Fruit fly (Drosophila melanogaster) whole organism, embryonic: ENCODE measurements around the gene crm.
A peak's percentile ranks its signal among the peaks of the same experiment; 100 is the strongest.

ENCODE experiments used
- Aef1 ChIP-seq: fragments of 200-800 bp; sonication (Bioruptor generic); IDR thresholded peaks from 3 replicates; pipeline ENCODE4 v1.3.6; 2022; ENCODE audit warnings: missing biosample characterization, missing genetic modification characterization
- Antp ChIP-seq: fragments of 200-800 bp; sonication (Bioruptor generic); optimal IDR thresholded peaks from 3 replicates; lab custom pipeline; 2016; ENCODE audit warnings: missing biosample characterization, missing genetic modification characterization
- B-H2 ChIP-seq: fragments of 200-800 bp; sonication (Bioruptor generic); optimal IDR thresholded peaks from 2 replicates; lab custom pipeline; 2018; ENCODE audit warnings: missing biosample characterization, mild to moderate bottlenecking, missing genetic modification characterization
- CG10366 ChIP-seq: fragments of 200-800 bp; sonication (Bioruptor generic); IDR thresholded peaks from 2 replicates; pipeline ENCODE4 v1.3.6; 2022; ENCODE audit warnings: missing biosample characterization, missing genetic modification characterization
- CG10565 ChIP-seq: fragments of 200-800 bp; sonication (Bioruptor generic); optimal IDR thresholded peaks from 3 replicates; lab custom pipeline; 2016; ENCODE audit warnings: missing biosample characterization, mild to moderate bottlenecking, missing genetic modification characterization
- CG11247 ChIP-seq: fragments of 200-800 bp; sonication (Bioruptor generic); IDR thresholded peaks from 2 replicates; pipeline ENCODE4 v1.3.6; 2022; ENCODE audit warnings: missing biosample characterization, missing genetic modification characterization
- CG12299 ChIP-seq: fragments of 200-800 bp; sonication (Bioruptor generic); optimal IDR thresholded peaks from 2 replicates; lab custom pipeline; 2018; ENCODE audit warnings: missing biosample characterization, mild to moderate bottlenecking, missing genetic modification characterization
- CG13424 ChIP-seq: fragments of 200-800 bp; sonication (Bioruptor generic); optimal IDR thresholded peaks from 2 replicates; lab custom pipeline; 2019; ENCODE audit warnings: missing biosample characterization, mild to moderate bottlenecking, missing genetic modification characterization, moderate library complexity
- CG1603 ChIP-seq: fragments of 200-800 bp; sonication (Bioruptor generic); optimal IDR thresholded peaks from 2 replicates; lab custom pipeline; 2019; ENCODE audit warnings: missing biosample characterization, mild to moderate bottlenecking, missing genetic modification characterization, moderate library complexity
- CG16813 ChIP-seq: fragments of 200-800 bp; sonication (Bioruptor generic); IDR thresholded peaks from 3 replicates; pipeline ENCODE4 v1.3.6; 2022; ENCODE audit warnings: missing biosample characterization, missing genetic modification characterization; ENCODE audit not compliant: partially characterized antibody
- CG16815 ChIP-seq: fragments of 200-800 bp; sonication (Bioruptor generic); optimal IDR thresholded peaks from 3 replicates; lab custom pipeline; 2017; ENCODE audit warnings: missing biosample characterization, mild to moderate bottlenecking, missing genetic modification characterization
- CG2129 ChIP-seq: fragments of 200-800 bp; sonication (Bioruptor generic); IDR thresholded peaks from 2 replicates; pipeline ENCODE4 v1.3.6; 2022; ENCODE audit warnings: missing biosample characterization, missing genetic modification characterization; ENCODE audit not compliant: partially characterized antibody
- CG30403 ChIP-seq: fragments of 200-800 bp; sonication (Bioruptor generic); optimal IDR thresholded peaks from 3 replicates; lab custom pipeline; 2016; ENCODE audit warnings: missing biosample characterization, missing genetic modification characterization
- CG3163 ChIP-seq: fragments of 200-800 bp; sonication (Bioruptor generic); optimal IDR thresholded peaks from 3 replicates; lab custom pipeline; 2016; ENCODE audit warnings: missing biosample characterization, missing genetic modification characterization
- CG43689 ChIP-seq: fragments of 200-800 bp; sonication (Bioruptor generic); IDR thresholded peaks from 2 replicates; pipeline ENCODE4 v1.3.6; 2022; ENCODE audit warnings: missing biosample characterization, missing genetic modification characterization
- CG6689 ChIP-seq: fragments of 200-800 bp; sonication (Bioruptor generic); IDR thresholded peaks from 2 replicates; pipeline ENCODE4 v1.3.6; 2022; ENCODE audit warnings: missing biosample characterization, missing genetic modification characterization
- CG7372 ChIP-seq: fragments of 200-800 bp; sonication (Bioruptor generic); IDR thresholded peaks from 2 replicates; pipeline ENCODE4 v1.3.6; 2022; ENCODE audit warnings: missing biosample characterization, missing genetic modification characterization
- CG7786 ChIP-seq: fragments of 200-800 bp; sonication (Bioruptor generic); optimal IDR thresholded peaks from 2 replicates; lab custom pipeline; 2016; ENCODE audit warnings: missing biosample characterization, missing genetic modification characterization
- CG9727 ChIP-seq: fragments of 200-800 bp; sonication (Bioruptor generic); optimal IDR thresholded peaks from 3 replicates; lab custom pipeline; 2017; ENCODE audit warnings: missing biosample characterization, mild to moderate bottlenecking, missing genetic modification characterization
- Dek ChIP-seq: fragments of 200-800 bp; sonication (Bioruptor generic); optimal IDR thresholded peaks from 3 replicates; lab custom pipeline; 2019; ENCODE audit warnings: missing biosample characterization, mild to moderate bottlenecking, missing genetic modification characterization, moderate library complexity
- Doc3 ChIP-seq: fragments of 200-800 bp; sonication (Bioruptor generic); IDR thresholded peaks from 3 replicates; pipeline ENCODE4 v1.3.6; 2022; ENCODE audit warnings: missing biosample characterization, missing genetic modification characterization; ENCODE audit not compliant: partially characterized antibody
- Ets65A ChIP-seq: fragments of 200-800 bp; sonication (Bioruptor generic); peaks from one replicate; lab custom pipeline; 2016; ENCODE audit warnings: missing biosample characterization, missing genetic modification characterization
- Fer2 ChIP-seq: fragments of 200-800 bp; sonication (Bioruptor generic); optimal IDR thresholded peaks from 2 replicates; lab custom pipeline; 2018; ENCODE audit warnings: missing biosample characterization, mild to moderate bottlenecking, missing genetic modification characterization, moderate library complexity
- HLHmδ ChIP-seq: fragments of 200-800 bp; sonication (Bioruptor generic); optimal IDR thresholded peaks from 2 replicates; lab custom pipeline; 2018; ENCODE audit warnings: missing biosample characterization, mild to moderate bottlenecking, missing genetic modification characterization, moderate library complexity
- Hand ChIP-seq: fragments of 200-800 bp; sonication (Bioruptor generic); optimal IDR thresholded peaks from 2 replicates; lab custom pipeline; 2017; ENCODE audit warnings: mild to moderate bottlenecking, missing biosample characterization, missing genetic modification reagents, missing genetic modification characterization
- Hmr ChIP-seq: fragments of 200-800 bp; sonication (Bioruptor generic); optimal IDR thresholded peaks from 3 replicates; lab custom pipeline; 2017; ENCODE audit warnings: mild to moderate bottlenecking, missing biosample characterization, missing genetic modification reagents, missing genetic modification characterization
- Hr39 ChIP-seq: fragments of >200 bp; optimal IDR thresholded peaks from 2 replicates; lab custom pipeline; 2017
- Med ChIP-seq: fragments of 200-800 bp; sonication (Bioruptor generic); peaks from one replicate; lab custom pipeline; 2016; ENCODE audit warnings: missing biosample characterization, missing genetic modification characterization, mild to moderate bottlenecking, inconsistent platforms, moderate library complexity
- Mrtf ChIP-seq: fragments of 200-800 bp; sonication (Bioruptor generic); IDR thresholded peaks from 3 replicates; pipeline ENCODE4 v1.3.6; 2022; ENCODE audit warnings: missing biosample characterization, missing genetic modification characterization
- Usf ChIP-seq: fragments of 200-800 bp; sonication (Bioruptor generic); optimal IDR thresholded peaks from 2 replicates; lab custom pipeline; 2017; ENCODE audit warnings: missing genotype, missing biosample characterization, missing genetic modification characterization
- amos ChIP-seq: fragments of 200-800 bp; sonication (Bioruptor generic); IDR thresholded peaks from 2 replicates; pipeline ENCODE4 v1.3.6; 2022; ENCODE audit warnings: missing biosample characterization, missing genetic modification characterization; ENCODE audit not compliant: partially characterized antibody
- az2 ChIP-seq: fragments of 200-800 bp; sonication (Bioruptor generic); optimal IDR thresholded peaks from 3 replicates; lab custom pipeline; 2016; ENCODE audit warnings: missing biosample characterization, missing genetic modification characterization
- bcd ChIP-seq: fragments of 200-800 bp; sonication (Bioruptor generic); optimal IDR thresholded peaks from 2 replicates; lab custom pipeline; 2017; ENCODE audit warnings: missing biosample characterization, mild to moderate bottlenecking, missing genetic modification characterization
- cg ChIP-seq: fragments of 200-800 bp; sonication (Bioruptor generic); optimal IDR thresholded peaks from 3 replicates; lab custom pipeline; 2019; ENCODE audit warnings: missing biosample characterization, mild to moderate bottlenecking, missing genetic modification characterization, moderate library complexity
- danr ChIP-seq: fragments of 200-800 bp; sonication (Bioruptor generic); IDR thresholded peaks from 2 replicates; pipeline ENCODE4 v1.3.6; 2022; ENCODE audit warnings: missing biosample characterization, missing genetic modification characterization
- dati ChIP-seq: fragments of 200-800 bp; sonication (Bioruptor generic); IDR thresholded peaks from 2 replicates; pipeline ENCODE4 v1.3.6; 2022; ENCODE audit warnings: missing biosample characterization, missing genetic modification characterization
- esg ChIP-seq: fragments of 200-800 bp; sonication (Bioruptor generic); conservative IDR thresholded peaks from 2 replicates; pipeline ENCODE4 v1.3.6; 2022; ENCODE audit warnings: missing biosample characterization, missing genetic modification characterization
- fd102C ChIP-seq: fragments of 200-800 bp; sonication (Bioruptor generic); optimal IDR thresholded peaks from 2 replicates; lab custom pipeline; 2018; ENCODE audit warnings: missing biosample characterization, mild to moderate bottlenecking, missing genetic modification characterization, moderate library complexity
- fd3F ChIP-seq: fragments of 200-800 bp; sonication (Bioruptor generic); optimal IDR thresholded peaks from 2 replicates; lab custom pipeline; 2018; ENCODE audit warnings: missing biosample characterization, mild to moderate bottlenecking, missing genetic modification characterization, moderate library complexity
- gcm2 ChIP-seq: fragments of 200-800 bp; sonication (Bioruptor generic); optimal IDR thresholded peaks from 2 replicates; lab custom pipeline; 2016; ENCODE audit warnings: missing biosample characterization, missing genetic modification characterization
- her ChIP-seq: fragments of 200-800 bp; sonication (Bioruptor generic); optimal IDR thresholded peaks from 2 replicates; lab custom pipeline; 2016; ENCODE audit warnings: missing biosample characterization, missing genetic modification characterization
- hkb ChIP-seq, 2 experiments: fragments of 200-800 bp in 1 of 2; fragments of >200 bp in 1 of 2; sonication (Bioruptor generic) in 1 of 2; IDR thresholded peaks in 1 of 2; optimal IDR thresholded peaks in 1 of 2; 2 replicates each; pipeline versions ENCODE4 v1.3.6 to Lab custom; 2017 to 2022; ENCODE audit warnings: missing biosample characterization in 1 of 2, missing genetic modification characterization in 1 of 2
- mam ChIP-seq: fragments of 200-800 bp; sonication (Bioruptor generic); optimal IDR thresholded peaks from 3 replicates; lab custom pipeline; 2016; ENCODE audit warnings: missing biosample characterization, missing genetic modification characterization
- mld ChIP-seq: fragments of 200-800 bp; sonication (Bioruptor generic); IDR thresholded peaks from 3 replicates; pipeline ENCODE4 v1.3.6; 2022; ENCODE audit warnings: missing biosample characterization, missing genetic modification characterization; ENCODE audit not compliant: partially characterized antibody
- nmo ChIP-seq: fragments of 200-800 bp; sonication (Bioruptor generic); optimal IDR thresholded peaks from 2 replicates; lab custom pipeline; 2018; ENCODE audit warnings: missing biosample characterization, mild to moderate bottlenecking, missing genetic modification characterization, moderate library complexity
- scrt ChIP-seq: fragments of 200-800 bp; sonication (Bioruptor generic); optimal IDR thresholded peaks from 2 replicates; lab custom pipeline; 2018; ENCODE audit warnings: missing biosample characterization, mild to moderate bottlenecking, missing genetic modification characterization, moderate library complexity
- slou ChIP-seq: fragments of 200-800 bp; sonication (Bioruptor generic); optimal IDR thresholded peaks from 3 replicates; lab custom pipeline; 2016; ENCODE audit warnings: missing biosample characterization, missing genetic modification characterization
- sna ChIP-seq: fragments of 200-800 bp; sonication (Bioruptor generic); IDR thresholded peaks from 2 replicates; pipeline ENCODE4 v1.3.6; 2022; ENCODE audit warnings: missing biosample characterization, missing genetic modification characterization; ENCODE audit not compliant: partially characterized antibody
- tna ChIP-seq: fragments of 200-800 bp; sonication (Bioruptor generic); IDR thresholded peaks from 2 replicates; pipeline ENCODE4 v1.3.6; 2022; ENCODE audit warnings: missing biosample characterization, missing genetic modification characterization; ENCODE audit not compliant: partially characterized antibody
- wdn ChIP-seq: fragments of 200-800 bp; sonication (Bioruptor generic); IDR thresholded peaks from 2 replicates; pipeline ENCODE4 v1.3.6; 2022; ENCODE audit warnings: missing biosample characterization, missing genetic modification characterization

crm gene

dm6 chrX:2708156-2708734, 30.3 kb downstream of the crm start, which contains the start of gene CG2681 (continued):
- no peak for TF ChIP-seq tna (GFP tag; lab: Robert Waterston, UW)
- peak; percentile 7 for TF ChIP-seq bcd (GFP tag; lab: Kevin White, UChicago)
- TF ChIP-seq CG3163 (GFP tag; lab: Kevin White, UChicago): no peak
- no peak for TF ChIP-seq CG10565 (GFP tag; lab: Kevin White, UChicago)
- TF ChIP-seq CG2129 (GFP tag; lab: Robert Waterston, UW): no peak
- TF ChIP-seq CG16815 (GFP tag; lab: Kevin White, UChicago): no peak
- TF ChIP-seq CG12299 (tag; lab: Kevin White, UChicago): no peak
- no peak for TF ChIP-seq sna
- TF ChIP-seq dati (GFP tag; lab: Robert Waterston, UW): no peak
- no peak for TF ChIP-seq Hr39
- no peak for TF ChIP-seq hkb (optimal IDR thresholded peaks at IDR 0.05; lab: Kevin White, UChicago)
- peak; percentile 50 for TF ChIP-seq hkb (GFP tag; IDR thresholded peaks at IDR 0.05; lab: Robert Waterston, UW)
- no peak for TF ChIP-seq B-H2 (GFP tag; lab: Kevin White, UChicago)
- TF ChIP-seq CG30403 (GFP tag; lab: Kevin White, UChicago): no peak
- no peak for TF ChIP-seq mld
- no peak for TF ChIP-seq Dek (tag; lab: Kevin White, UChicago)
- TF ChIP-seq Antp: peak; percentile 46
- TF ChIP-seq Usf: no peak
- TF ChIP-seq Doc3: no peak
- TF ChIP-seq CG6689: peak; percentile 56
- peak; percentile 89 for TF ChIP-seq Med (GFP tag; lab: Kevin White, UChicago)
- peak; percentile 8 for TF ChIP-seq CG7786 (GFP tag; lab: Kevin White, UChicago)
- no peak for TF ChIP-seq fd102C (GFP tag; lab: Kevin White, UChicago)
- TF ChIP-seq scrt: no peak
- TF ChIP-seq az2 (GFP tag; lab: Kevin White, UChicago): peak; percentile 32
- TF ChIP-seq Aef1: peak; percentile 43; the same call in 1 of the 3 replicates
- TF ChIP-seq her (GFP tag; lab: Kevin White, UChicago): peak; percentile 15
- 0 out of 2 replicates have a peak, but pooled peaks have one; percentile 14 for TF ChIP-seq danr (GFP tag; lab: Robert Waterston, UW)
- TF ChIP-seq esg (GFP tag; lab: Robert Waterston, UW): peak; percentile 46
- TF ChIP-seq CG11247 (GFP tag; lab: Robert Waterston, UW): peak; percentile 47
- TF ChIP-seq HLHmδ: no peak
- peak; percentile 29; the same call in 1 of the 2 replicates for TF ChIP-seq CG7372
- TF ChIP-seq nmo (GFP tag; lab: Kevin White, UChicago): peak; percentile 25
- 0 out of 2 replicates have a peak, but pooled peaks have one; percentile 23 for TF ChIP-seq wdn (GFP tag; lab: Robert Waterston, UW)
- TF ChIP-seq gcm2 (GFP tag; lab: Kevin White, UChicago): no peak
- no peak for TF ChIP-seq Fer2
- peak; percentile 43 for TF ChIP-seq mam (GFP tag; lab: Kevin White, UChicago)
- TF ChIP-seq fd3F (GFP tag; lab: Kevin White, UChicago): no peak
- TF ChIP-seq CG16813 (GFP tag; lab: Robert Waterston, UW): no peak
- peak; percentile 3 for TF ChIP-seq CG13424 (tag; lab: Kevin White, UChicago)
- no peak for TF ChIP-seq slou (GFP tag; lab: Kevin White, UChicago)
- no peak for TF ChIP-seq CG9727 (GFP tag; lab: Kevin White, UChicago)
- peak; percentile 94 for TF ChIP-seq Ets65A (GFP tag; lab: Kevin White, UChicago)
- no peak; the same call in 2 of the 3 replicates for TF ChIP-seq Mrtf (GFP tag; lab: Robert Waterston, UW)
- TF ChIP-seq CG1603: peak; percentile 50
- no peak for TF ChIP-seq amos (GFP tag; lab: Robert Waterston, UW)
- TF ChIP-seq Hand (GFP tag; lab: Kevin White, UChicago): no peak
- TF ChIP-seq Hmr (GFP tag; lab: Kevin White, UChicago): no peak
- TF ChIP-seq CG10366 (GFP tag; lab: Robert Waterston, UW): peak; percentile 54
- no peak for TF ChIP-seq CG43689 (GFP tag; lab: Robert Waterston, UW)
- TF ChIP-seq cg: no peak
